Fruit fly (Drosophila melanogaster) whole organism, embryonic: ENCODE results near the gene Cyp40.

Experiments
- B-H1 ChIP-seq: fragments of 200-800 bp; sonication (Bioruptor generic); IDR thresholded peaks from 3 replicates; pipeline ENCODE4 v1.3.6; 2022; ENCODE audit warnings: missing biosample characterization, missing genetic modification characterization
- BEAF-32 ChIP-seq: fragments of 200-800 bp; sonication (Bioruptor generic); optimal IDR thresholded peaks from 3 replicates; lab custom pipeline; 2017; ENCODE audit warnings: missing biosample characterization, missing genetic modification characterization, mild to moderate bottlenecking, moderate library complexity, missing genetic modification reagents
- CG10321 ChIP-seq: fragments of 200-800 bp; sonication (Bioruptor generic); IDR thresholded peaks from 2 replicates; pipeline ENCODE4 v1.3.6; 2022; ENCODE audit warnings: missing biosample characterization, missing genetic modification characterization
- CG10654 ChIP-seq: fragments of 200-800 bp; sonication (Bioruptor generic); optimal IDR thresholded peaks from 2 replicates; lab custom pipeline; 2016; ENCODE audit warnings: missing biosample characterization, missing genetic modification characterization
- CG11093 ChIP-seq: fragments of 200-800 bp; sonication (Bioruptor generic); IDR thresholded peaks from 3 replicates; pipeline ENCODE4 v1.3.6; 2022; ENCODE audit warnings: missing biosample characterization, missing genetic modification characterization
- CG11560 ChIP-seq: fragments of 200-800 bp; sonication (Bioruptor generic); IDR thresholded peaks from 3 replicates; pipeline ENCODE4 v1.3.6; 2022; ENCODE audit warnings: missing biosample characterization, missing genetic modification characterization
- CG12219 ChIP-seq: fragments of 200-800 bp; sonication (Bioruptor generic); optimal IDR thresholded peaks from 3 replicates; lab custom pipeline; 2018; ENCODE audit warnings: missing biosample characterization, mild to moderate bottlenecking, missing genetic modification characterization
- CG14710 ChIP-seq: fragments of 200-800 bp; sonication (Bioruptor generic); optimal IDR thresholded peaks from 3 replicates; lab custom pipeline; 2019; ENCODE audit warnings: missing biosample characterization, mild to moderate bottlenecking, missing genetic modification characterization, moderate library complexity
- CG16815 ChIP-seq: fragments of 200-800 bp; sonication (Bioruptor generic); optimal IDR thresholded peaks from 3 replicates; lab custom pipeline; 2017; ENCODE audit warnings: missing biosample characterization, mild to moderate bottlenecking, missing genetic modification characterization
- CG17186 ChIP-seq: fragments of 200-800 bp; sonication (Bioruptor generic); optimal IDR thresholded peaks from 3 replicates; lab custom pipeline; 2017; ENCODE audit warnings: missing biosample characterization, missing genetic modification reagents, missing genetic modification characterization
- CG2875 ChIP-seq: fragments of 200-800 bp; sonication (Bioruptor generic); optimal IDR thresholded peaks from 2 replicates; lab custom pipeline; 2017; ENCODE audit warnings: missing biosample characterization, mild to moderate bottlenecking, missing genetic modification characterization, missing genetic modification reagents
- CG31388 ChIP-seq: fragments of 200-800 bp; sonication (Bioruptor generic); optimal IDR thresholded peaks from 2 replicates; lab custom pipeline; 2016; ENCODE audit warnings: missing biosample characterization, missing genetic modification characterization
- CG4404 ChIP-seq: fragments of 200-800 bp; sonication (Bioruptor generic); IDR thresholded peaks from 2 replicates; pipeline ENCODE4 v1.3.6; 2022; ENCODE audit warnings: missing biosample characterization, missing genetic modification characterization
- CG4617 ChIP-seq: fragments of 200-800 bp; sonication (Bioruptor generic); optimal IDR thresholded peaks from 3 replicates; lab custom pipeline; 2016; ENCODE audit warnings: missing biosample characterization, missing genetic modification characterization, borderline replicate concordance
- CG4730 ChIP-seq: fragments of 200-800 bp; sonication (Bioruptor generic); IDR thresholded peaks from 2 replicates; pipeline ENCODE4 v1.3.6; 2022; ENCODE audit warnings: missing biosample characterization, missing genetic modification characterization
- CG5953 ChIP-seq: fragments of 200-800 bp; sonication (Bioruptor generic); IDR thresholded peaks from 2 replicates; pipeline ENCODE4 v1.3.6; 2022; ENCODE audit warnings: missing biosample characterization, missing genetic modification characterization
- CG7556 ChIP-seq: fragments of 200-800 bp; sonication (Bioruptor generic); optimal IDR thresholded peaks from 2 replicates; lab custom pipeline; 2017; ENCODE audit warnings: missing biosample characterization, mild to moderate bottlenecking, missing genetic modification characterization
- CG7839 ChIP-seq: fragments of 200-800 bp; sonication (Bioruptor generic); optimal IDR thresholded peaks from 3 replicates; lab custom pipeline; 2018; ENCODE audit warnings: missing biosample characterization, mild to moderate bottlenecking, missing genetic modification characterization, moderate library complexity
- CG8765 ChIP-seq: fragments of 200-800 bp; sonication (Bioruptor generic); IDR thresholded peaks from 2 replicates; pipeline ENCODE4 v1.3.6; 2022; ENCODE audit warnings: missing biosample characterization, missing genetic modification characterization
- CG9797 ChIP-seq: fragments of 200-800 bp; sonication (Bioruptor generic); optimal IDR thresholded peaks from 3 replicates; lab custom pipeline; 2018; ENCODE audit warnings: missing biosample characterization, mild to moderate bottlenecking, missing genetic modification characterization
- CG9876 ChIP-seq: fragments of 200-800 bp; sonication (Bioruptor generic); optimal IDR thresholded peaks from 2 replicates; lab custom pipeline; 2016; ENCODE audit warnings: missing biosample characterization, missing genetic modification characterization
- Eip74EF ChIP-seq, 2 experiments: fragments of 200-800 bp in 1 of 2; fragments of >200 bp in 1 of 2; sonication (Bioruptor generic) in 1 of 2; optimal IDR thresholded peaks; 2 replicates each; lab custom pipeline; 2017 to 2019; ENCODE audit warnings: missing biosample characterization in 2 of 2, missing genetic modification characterization in 2 of 2, mild to moderate bottlenecking in 1 of 2, moderate library complexity in 1 of 2
- Fer3 ChIP-seq: fragments of 200-800 bp; sonication (Bioruptor generic); optimal IDR thresholded peaks from 2 replicates; lab custom pipeline; 2018; ENCODE audit warnings: missing biosample characterization, mild to moderate bottlenecking, missing genetic modification characterization, moderate library complexity
- GATAe ChIP-seq: fragments of 200-800 bp; sonication (Bioruptor generic); conservative IDR thresholded peaks from 2 replicates; pipeline ENCODE4 v1.3.6; 2022; ENCODE audit warnings: missing biosample characterization, missing genetic modification characterization
- H15 ChIP-seq: fragments of 200-800 bp; sonication (Bioruptor generic); IDR thresholded peaks from 3 replicates; pipeline ENCODE4 v1.3.6; 2022; ENCODE audit warnings: missing biosample characterization, missing genetic modification characterization
- HmgD ChIP-seq: fragments of 200-800 bp; sonication (Bioruptor generic); optimal IDR thresholded peaks from 3 replicates; lab custom pipeline; 2016; ENCODE audit warnings: missing biosample characterization, missing genetic modification characterization
- MESR4 ChIP-seq: fragments of 200-800 bp; sonication (Bioruptor generic); optimal IDR thresholded peaks from 2 replicates; lab custom pipeline; 2018; ENCODE audit warnings: missing biosample characterization, mild to moderate bottlenecking, missing genetic modification characterization, moderate library complexity
- Nf-YB ChIP-seq: fragments of 200-800 bp; sonication (Bioruptor generic); optimal IDR thresholded peaks from 3 replicates; lab custom pipeline; 2019; ENCODE audit warnings: missing biosample characterization, mild to moderate bottlenecking, missing genetic modification characterization, moderate library complexity
- Rfx ChIP-seq: fragments of 200-800 bp; sonication (Bioruptor generic); IDR thresholded peaks from 2 replicates; pipeline ENCODE4 v1.3.6; 2022; ENCODE audit warnings: missing biosample characterization, missing genetic modification characterization
- Scr ChIP-seq: fragments of 200-800 bp; sonication (Bioruptor generic); IDR thresholded peaks from 2 replicates; pipeline ENCODE4 v1.3.6; 2022; ENCODE audit warnings: missing biosample characterization, missing genetic modification characterization; ENCODE audit not compliant: partially characterized antibody
- bbx ChIP-seq: fragments of 200-800 bp; sonication (Bioruptor generic); IDR thresholded peaks from 2 replicates; pipeline ENCODE4 v1.3.6; 2022; ENCODE audit warnings: missing biosample characterization, missing genetic modification characterization; ENCODE audit not compliant: partially characterized antibody
- bowl ChIP-seq: fragments of 200-800 bp; sonication (Bioruptor generic); IDR thresholded peaks from 2 replicates; pipeline ENCODE4 v1.3.6; 2022; ENCODE audit warnings: missing biosample characterization, missing genetic modification characterization
- caup ChIP-seq: fragments of 200-800 bp; sonication (Bioruptor generic); optimal IDR thresholded peaks from 3 replicates; lab custom pipeline; 2017; ENCODE audit warnings: missing biosample characterization, mild to moderate bottlenecking, missing genetic modification characterization, moderate library complexity; ENCODE audit not compliant: severe bottlenecking
- chif ChIP-seq, 2 experiments: fragments of 200-800 bp; sonication (Bioruptor generic); optimal IDR thresholded peaks; 3 replicates each; lab custom pipeline; 2016; ENCODE audit warnings: missing biosample characterization in 2 of 2, missing genetic modification characterization in 2 of 2
- ems ChIP-seq: fragments of 200-800 bp; sonication (Bioruptor generic); optimal IDR thresholded peaks from 3 replicates; lab custom pipeline; 2016; ENCODE audit warnings: missing biosample characterization, missing genetic modification characterization
- exex ChIP-seq: fragments of 200-800 bp; sonication (Bioruptor generic); optimal IDR thresholded peaks from 4 replicates; lab custom pipeline; 2018; ENCODE audit warnings: missing biosample characterization, mild to moderate bottlenecking, missing genetic modification characterization, moderate library complexity
- fd3F ChIP-seq: fragments of 200-800 bp; sonication (Bioruptor generic); optimal IDR thresholded peaks from 2 replicates; lab custom pipeline; 2018; ENCODE audit warnings: missing biosample characterization, mild to moderate bottlenecking, missing genetic modification characterization, moderate library complexity
- gsb-n ChIP-seq: fragments of 200-800 bp; sonication (Bioruptor generic); optimal IDR thresholded peaks from 3 replicates; lab custom pipeline; 2018; ENCODE audit warnings: missing biosample characterization, mild to moderate bottlenecking, missing genetic modification characterization
- hbn ChIP-seq: fragments of 200-800 bp; sonication (Bioruptor generic); IDR thresholded peaks from 2 replicates; pipeline ENCODE4 v1.3.6; 2022; ENCODE audit warnings: missing biosample characterization, missing genetic modification characterization; ENCODE audit not compliant: partially characterized antibody
- kni ChIP-seq: fragments of 200-800 bp; sonication (Bioruptor generic); optimal IDR thresholded peaks from 3 replicates; lab custom pipeline; 2017; ENCODE audit warnings: mild to moderate bottlenecking, missing biosample characterization, missing genetic modification reagents, missing genetic modification characterization
- nerfin-1 ChIP-seq: fragments of 200-800 bp; sonication (Bioruptor generic); optimal IDR thresholded peaks from 3 replicates; lab custom pipeline; 2019; ENCODE audit warnings: missing biosample characterization, mild to moderate bottlenecking, missing genetic modification characterization, moderate library complexity
- psq ChIP-seq: fragments of 200-800 bp; sonication (Bioruptor generic); optimal IDR thresholded peaks from 2 replicates; lab custom pipeline; 2017; ENCODE audit warnings: missing biosample characterization, missing genetic modification characterization
- rib ChIP-seq: fragments of 200-800 bp; sonication (Bioruptor generic); IDR thresholded peaks from 2 replicates; pipeline ENCODE4 v1.3.6; 2022; ENCODE audit warnings: missing biosample characterization, missing genetic modification characterization
- schlank ChIP-seq: fragments of 200-800 bp; sonication (Bioruptor generic); optimal IDR thresholded peaks from 2 replicates; lab custom pipeline; 2018; ENCODE audit warnings: missing biosample characterization, mild to moderate bottlenecking, missing genetic modification characterization
- sens ChIP-seq: fragments of 200-800 bp; sonication (Bioruptor generic); peaks from one replicate; lab custom pipeline; 2016; ENCODE audit warnings: missing biosample characterization, missing genetic modification characterization
- sens-2 ChIP-seq: fragments of 200-800 bp; sonication (Bioruptor generic); IDR thresholded peaks from 2 replicates; pipeline ENCODE4 v1.3.6; 2022; ENCODE audit warnings: missing biosample characterization, missing genetic modification characterization
- ssp ChIP-seq: fragments of 200-800 bp; sonication (Bioruptor generic); IDR thresholded peaks from 2 replicates; pipeline ENCODE4 v1.3.6; 2022; ENCODE audit warnings: missing biosample characterization, missing genetic modification characterization
- sug ChIP-seq: fragments of 200-800 bp; optimal IDR thresholded peaks from 2 replicates; lab custom pipeline; 2019; ENCODE audit warnings: missing biosample characterization, mild to moderate bottlenecking, missing genetic modification characterization, moderate library complexity
- tin ChIP-seq: fragments of 200-800 bp; sonication (Bioruptor generic); optimal IDR thresholded peaks from 3 replicates; lab custom pipeline; 2016; ENCODE audit warnings: missing biosample characterization, missing genetic modification characterization
- zfh2 ChIP-seq: fragments of 200-800 bp; sonication (Bioruptor generic); optimal IDR thresholded peaks from 2 replicates; lab custom pipeline; 2016; ENCODE audit warnings: missing biosample characterization, missing genetic modification characterization

The Cyp40 gene

dm6 chr3L:9615443-9616141, 12.9 kb upstream of the Cyp40 start (continued):
- TF ChIP-seq BEAF-32 (no peak), sug (peak; percentile 65), kni (no peak), CG5953 (GFP tag; lab: Robert Waterston, UW) (no peak), CG9797 (no peak), ems (GFP tag; lab: Kevin White, UChicago) (no peak), B-H1 (GFP tag; lab: Robert Waterston, UW) (no peak), CG10654 (GFP tag; lab: Kevin White, UChicago) (no peak), exex (no peak), CG4730 (GFP tag; lab: Robert Waterston, UW) (no peak), chif (GFP tag; optimal IDR thresholded peaks at IDR 0.05; lab: Kevin White, UChicago) (no peak), schlank (no peak), hbn (GFP tag; lab: Robert Waterston, UW) (no peak), bbx (0 out of 2 replicates have a peak, but pooled peaks have one; percentile 13), psq (peak; percentile 48), CG12219 (GFP tag; lab: Kevin White, UChicago) (no peak), CG17186 (GFP tag; lab: Kevin White, UChicago) (no peak), zfh2 (GFP tag; lab: Kevin White, UChicago) (no peak), Scr (GFP tag; lab: Robert Waterston, UW) (no peak), CG10321 (no peak), ssp (GFP tag; lab: Robert Waterston, UW) (no peak), gsb-n (tag; lab: Kevin White, UChicago) (no peak), sens-2 (GFP tag; lab: Robert Waterston, UW) (0 out of 2 replicates have a peak, but pooled peaks have one; percentile 10), Nf-YB (GFP tag; lab: Kevin White, UChicago) (peak; percentile 52), CG7556 (GFP tag; lab: Kevin White, UChicago) (no peak), nerfin-1 (tag; lab: Kevin White, UChicago) (no peak), Rfx (GFP tag; lab: Robert Waterston, UW) (no peak), tin (no peak), MESR4 (GFP tag; lab: Kevin White, UChicago) (no peak), CG14710 (tag; lab: Kevin White, UChicago) (no peak), HmgD (GFP tag; lab: Kevin White, UChicago) (no peak), Eip74EF (GFP tag; optimal IDR thresholded peaks at IDR 0.05; lab: Kevin White, UChicago) (no peak), CG7839 (tag; lab: Kevin White, UChicago) (no peak), rib (no peak), Fer3 (tag; lab: Kevin White, UChicago) (no peak), CG31388 (GFP tag; lab: Kevin White, UChicago) (no peak), CG4404 (GFP tag; lab: Robert Waterston, UW) (no peak), GATAe (GFP tag; lab: Robert Waterston, UW) (no peak), CG11560 (tag; lab: Robert Waterston, UW) (no peak), H15 (GFP tag; lab: Robert Waterston, UW) (no peak), CG4617 (GFP tag; lab: Kevin White, UChicago) (no peak), sens (GFP tag; lab: Kevin White, UChicago) (peak; percentile 62), CG11093 (GFP tag; lab: Robert Waterston, UW) (no peak), caup (GFP tag; lab: Kevin White, UChicago) (no peak), CG9876 (GFP tag; lab: Kevin White, UChicago) (no peak), bowl (no peak), CG16815 (no peak), fd3F (GFP tag; lab: Kevin White, UChicago) (no peak), CG2875 (no peak), CG8765 (GFP tag; lab: Robert Waterston, UW) (no peak)
